Worm (Caenorhabditis elegans): Measurements from ENCODE around the gene ubh-1.
A peak's percentile ranks its signal among the peaks of the same experiment; 100 is the strongest.

ubh-1 gene

DNA sequence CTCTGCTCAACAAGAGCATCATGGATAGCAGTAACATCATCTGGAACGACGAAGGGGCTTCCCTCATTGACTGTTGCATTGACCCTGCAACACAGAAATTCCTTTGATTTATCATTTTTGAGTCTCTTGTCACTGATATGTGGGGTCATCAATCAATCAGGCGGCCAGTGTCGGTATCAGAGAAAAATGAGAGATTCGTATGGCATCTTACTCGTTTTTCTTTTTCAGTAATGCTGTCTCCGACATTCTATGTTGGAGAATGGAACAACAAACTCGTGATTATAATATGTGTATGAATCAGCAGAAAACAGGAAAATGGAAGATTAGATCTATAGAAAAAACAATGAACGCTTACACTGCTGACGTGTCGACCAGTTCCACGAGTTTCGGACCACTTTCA, 8.1 kb downstream of the ubh-1 start:
- no peak for TF ChIP-seq lin-39 (tag; optimal IDR thresholded peaks at IDR 0.05)
- peak in 4 of 6 experiments; percentile 11 to 86 (median 61) for TF ChIP-seq elt-3 (tag; optimal IDR thresholded peaks at IDR 0.05)
- no peak for TF ChIP-seq F16B12.6 (tag; optimal IDR thresholded peaks at IDR 0.05)
- TF ChIP-seq tbx-2 (tag; optimal IDR thresholded peaks at IDR 0.05): peak; percentile 18
- no peak for TF ChIP-seq C04F5.9 (tag; optimal IDR thresholded peaks at IDR 0.05)
- no peak for TF ChIP-seq Y116A8C.19 (tag; optimal IDR thresholded peaks at IDR 0.05; ENCODE audit: borderline replicate concordance)
- TF ChIP-seq nhr-71 (tag; optimal IDR thresholded peaks at IDR 0.05): peak; percentile 64
- TF ChIP-seq grh-1 (GFP tag; IDR thresholded peaks at IDR 0.05): peak; percentile 6; the same call in 1 of the 2 replicates
- TF ChIP-seq nhr-19 (GFP tag; conservative IDR thresholded peaks at IDR 0.05): peak; percentile 32; the same call in 1 of the 2 replicates
- peak; percentile 42 for TF ChIP-seq snu-23 (GFP tag; optimal IDR thresholded peaks at IDR 0.05)
- peak; percentile 74 for TF ChIP-seq nhr-20 (tag; optimal IDR thresholded peaks at IDR 0.05)
- TF ChIP-seq ets-5 (GFP tag; IDR thresholded peaks at IDR 0.05): no peak
- peak in 1 of 2 experiments; percentile 49 for TF ChIP-seq lsy-2 (tag; optimal IDR thresholded peaks at IDR 0.05)
- peak; percentile 91 for TF ChIP-seq nhr-85 (tag)
- TF ChIP-seq skn-1 (tag; optimal IDR thresholded peaks at IDR 0.05): no peak
- peak in 1 of 2 experiments; percentile 55 for TF ChIP-seq lin-35 (GFP tag; optimal IDR thresholded peaks at IDR 0.05)
- TF ChIP-seq ceh-88 (GFP tag; IDR thresholded peaks at IDR 0.05): no peak
- TF ChIP-seq dpl-1 (GFP tag; optimal IDR thresholded peaks at IDR 0.05): no peak
- TF ChIP-seq snpc-4 (tag; optimal IDR thresholded peaks at IDR 0.05): no peak
- TF ChIP-seq fos-1 (tag; optimal IDR thresholded peaks at IDR 0.05): no peak
- TF ChIP-seq elt-2 (tag; optimal IDR thresholded peaks at IDR 0.05): no peak
- TF ChIP-seq nhr-90 (tag; optimal IDR thresholded peaks at IDR 0.05; ENCODE audit: poor library complexity): no peak
- no peak for TF ChIP-seq zag-1 (tag; optimal IDR thresholded peaks at IDR 0.05)
- peak; percentile 80 for TF ChIP-seq blmp-1 (tag; optimal IDR thresholded peaks at IDR 0.05)
- TF ChIP-seq ceh-63 (GFP tag; optimal IDR thresholded peaks at IDR 0.05): no peak
- no peak for TF ChIP-seq sox-4 (tag; optimal IDR thresholded peaks at IDR 0.05)
- no peak for TF ChIP-seq ceh-90 (tag; optimal IDR thresholded peaks at IDR 0.05)
- peak; percentile 69 for TF ChIP-seq lin-14 (GFP tag; optimal IDR thresholded peaks at IDR 0.05)
- no peak for TF ChIP-seq fkh-10 (GFP tag; optimal IDR thresholded peaks at IDR 0.05)
- TF ChIP-seq pag-3 (tag; optimal IDR thresholded peaks at IDR 0.05; ENCODE audit: borderline replicate concordance, insufficient read depth): peak; percentile 32
- no peak for TF ChIP-seq tlp-1 (tag; optimal IDR thresholded peaks at IDR 0.05)
- no peak for TF ChIP-seq efl-1 (optimal IDR thresholded peaks at IDR 0.05)
- TF ChIP-seq efl-1 (GFP tag; optimal IDR thresholded peaks at IDR 0.05 in 1 of 2): peak in 1 of 2 experiments; percentile 94
- peak; percentile 12 for TF ChIP-seq mep-1 (tag; optimal IDR thresholded peaks at IDR 0.05)
- no peak for TF ChIP-seq nhr-76 (tag; optimal IDR thresholded peaks at IDR 0.05)
- no peak for TF ChIP-seq isw-1 (GFP tag; IDR thresholded peaks at IDR 0.05)
- TF ChIP-seq C16A3.4 (tag; optimal IDR thresholded peaks at IDR 0.05): no peak

DNA sequence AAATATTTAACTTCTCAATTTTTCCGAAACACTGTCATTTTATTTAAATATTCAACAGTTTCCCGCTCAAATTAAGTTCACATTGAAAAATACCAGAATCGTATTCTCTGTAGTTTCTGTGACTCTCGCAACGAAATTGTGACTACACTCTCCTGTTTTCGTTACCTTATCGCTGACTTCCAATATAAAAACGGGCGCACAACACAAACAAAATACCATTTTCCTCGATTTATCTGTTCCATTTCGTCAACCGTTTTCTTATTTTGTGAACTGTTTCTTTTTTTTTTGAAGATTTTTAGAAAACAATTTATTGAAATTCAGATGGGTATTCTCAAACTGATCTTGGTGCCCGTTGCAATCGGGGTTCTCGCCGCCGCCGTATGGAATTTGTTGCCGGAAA, 12.3 kb downstream of the ubh-1 start, which contains the start of gene W01A11.1:
TSS of gene W01A11.1 (plus strand) at position 322 of the 400 bp plus-strand sequence.
- TF ChIP-seq rnt-1 (tag; optimal IDR thresholded peaks at IDR 0.05) (no peak), tlp-1 (tag; optimal IDR thresholded peaks at IDR 0.05) (no peak), snu-23 (GFP tag; optimal IDR thresholded peaks at IDR 0.05) (no peak), blmp-1 (tag; optimal IDR thresholded peaks at IDR 0.05) (no peak), ztf-11 (tag; optimal IDR thresholded peaks at IDR 0.05) (no peak)

DNA sequence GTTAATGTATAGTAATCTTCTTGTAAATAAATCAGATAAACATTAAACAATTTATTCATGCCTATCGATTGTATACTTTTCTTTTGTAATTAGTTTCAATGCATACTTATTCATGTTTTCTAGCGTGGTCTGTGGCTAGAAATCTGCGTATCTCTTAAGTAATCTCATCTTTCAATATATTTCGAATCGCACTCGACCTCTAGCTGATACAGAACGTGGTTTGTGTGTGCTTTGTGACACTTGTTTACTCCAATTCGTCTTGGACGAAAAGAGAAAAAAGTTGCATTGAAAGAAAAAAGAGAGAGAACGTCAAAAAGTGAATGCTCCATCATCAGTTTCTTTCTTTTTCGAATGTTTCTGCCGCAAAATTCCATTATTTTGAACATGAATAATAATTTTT, 12.8 kb downstream of the ubh-1 start:
- TF ChIP-seq zag-1 (tag; optimal IDR thresholded peaks at IDR 0.05) (no peak), lin-14 (GFP tag; optimal IDR thresholded peaks at IDR 0.05) (peak; percentile 11)

Measured in whole organism, L1 larva.